Fruit fly (Drosophila melanogaster): ENCODE measurements around the gene mRpL32.

DNA sequence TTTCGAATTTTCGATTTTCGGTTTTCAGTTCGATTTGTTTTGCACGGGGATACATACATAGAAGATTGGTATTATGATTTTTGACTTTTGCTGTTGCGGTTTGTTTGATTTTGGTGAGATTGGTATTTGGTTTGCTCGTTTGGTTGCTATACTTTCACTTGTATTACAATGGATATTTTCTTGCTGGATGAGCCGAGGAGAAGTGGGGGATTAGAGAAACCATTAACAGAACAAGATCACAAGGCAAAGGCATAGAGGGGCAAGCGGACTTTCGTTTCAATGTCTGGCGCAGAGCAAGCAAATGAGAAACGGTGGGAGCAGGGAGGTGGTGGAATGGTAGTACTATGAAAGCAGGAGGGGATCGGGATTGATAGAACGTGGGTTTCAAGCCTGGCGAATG lies 20.4 kb upstream of the mRpL32 start, which contains the start of gene CG15563:
- TF ChIP-seq Sin3A (optimal IDR thresholded peaks at IDR 0.05) = no peak
- no peak for TF ChIP-seq psq (optimal IDR thresholded peaks at IDR 0.05)
- TF ChIP-seq insv (optimal IDR thresholded peaks at IDR 0.05) = no peak
- TF ChIP-seq h (optimal IDR thresholded peaks at IDR 0.05) = no peak
